Fruit fly (Drosophila melanogaster) whole organism, embryonic: ENCODE data around the gene ph-p.
A peak's percentile ranks its signal among the peaks of the same experiment; 100 is the strongest.

Experiments used
- CG10147 ChIP-seq: fragments of 200-800 bp; sonication (Bioruptor generic); optimal IDR thresholded peaks from 2 replicates; lab custom pipeline; 2019; ENCODE audit warnings: missing biosample characterization, mild to moderate bottlenecking, missing genetic modification characterization, moderate library complexity
- CG1024 ChIP-seq: fragments of 200-800 bp; sonication (Bioruptor generic); IDR thresholded peaks from 2 replicates; pipeline ENCODE4 v1.3.6; 2022; ENCODE audit warnings: missing biosample characterization, missing genetic modification characterization
- CG10959 ChIP-seq: fragments of 200-800 bp; sonication (Bioruptor generic); IDR thresholded peaks from 2 replicates; pipeline ENCODE4 v1.3.6; 2022; ENCODE audit warnings: missing biosample characterization, missing genetic modification characterization
- CG1647 ChIP-seq: fragments of 200-800 bp; sonication (Bioruptor generic); optimal IDR thresholded peaks from 3 replicates; lab custom pipeline; 2016; ENCODE audit warnings: missing biosample characterization, missing genetic modification characterization
- CG16815 ChIP-seq: fragments of 200-800 bp; sonication (Bioruptor generic); optimal IDR thresholded peaks from 3 replicates; lab custom pipeline; 2017; ENCODE audit warnings: missing biosample characterization, mild to moderate bottlenecking, missing genetic modification characterization
- CG17361 ChIP-seq: fragments of 200-800 bp; sonication (Bioruptor generic); IDR thresholded peaks from 3 replicates; pipeline ENCODE4 v1.3.6; 2022; ENCODE audit warnings: missing biosample characterization, missing genetic modification characterization
- CG17568 ChIP-seq: fragments of 200-800 bp; sonication (Bioruptor generic); optimal IDR thresholded peaks from 2 replicates; lab custom pipeline; 2018; ENCODE audit warnings: missing biosample characterization, mild to moderate bottlenecking, missing genetic modification characterization, moderate library complexity
- CG17912 ChIP-seq: fragments of 200-800 bp; sonication (Bioruptor generic); optimal IDR thresholded peaks from 2 replicates; lab custom pipeline; 2018; ENCODE audit warnings: missing biosample characterization, mild to moderate bottlenecking, missing genetic modification characterization
- CG18599 ChIP-seq: fragments of 200-800 bp; sonication (Bioruptor generic); optimal IDR thresholded peaks from 3 replicates; lab custom pipeline; 2017; ENCODE audit warnings: missing biosample characterization, missing genetic modification characterization, mild to moderate bottlenecking, moderate library complexity, missing genetic modification reagents
- CG2120 ChIP-seq: fragments of 200-800 bp; sonication (Bioruptor generic); optimal IDR thresholded peaks from 3 replicates; lab custom pipeline; 2016; ENCODE audit warnings: missing biosample characterization, missing genetic modification characterization
- CG2202 ChIP-seq: fragments of 200-800 bp; sonication (Bioruptor generic); optimal IDR thresholded peaks from 2 replicates; lab custom pipeline; 2018; ENCODE audit warnings: missing biosample characterization, mild to moderate bottlenecking, missing genetic modification characterization
- CG42726 ChIP-seq: fragments of 200-800 bp; sonication (Bioruptor generic); IDR thresholded peaks from 2 replicates; pipeline ENCODE4 v1.3.6; 2022; ENCODE audit warnings: missing biosample characterization, missing genetic modification characterization; ENCODE audit not compliant: partially characterized antibody
- CG4820 ChIP-seq: fragments of 200-800 bp; sonication (Bioruptor generic); optimal IDR thresholded peaks from 3 replicates; lab custom pipeline; 2016; ENCODE audit warnings: missing biosample characterization, missing genetic modification characterization
- CG4854 ChIP-seq: fragments of 200-800 bp; sonication (Bioruptor generic); optimal IDR thresholded peaks from 2 replicates; lab custom pipeline; 2016; ENCODE audit warnings: missing biosample characterization, missing genetic modification characterization, inconsistent platforms
- CG5245 ChIP-seq: fragments of 200-800 bp; sonication (Bioruptor generic); optimal IDR thresholded peaks from 3 replicates; lab custom pipeline; 2016; ENCODE audit warnings: missing biosample characterization, missing genetic modification characterization
- CG6683 ChIP-seq: fragments of 200-800 bp; sonication (Bioruptor generic); optimal IDR thresholded peaks from 2 replicates; lab custom pipeline; 2017; ENCODE audit warnings: missing biosample characterization, mild to moderate bottlenecking, missing genetic modification characterization, missing genetic modification reagents
- CG7963 ChIP-seq: fragments of 200-800 bp; sonication (Bioruptor generic); IDR thresholded peaks from 3 replicates; pipeline ENCODE4 v1.3.6; 2022; ENCODE audit warnings: missing biosample characterization, missing genetic modification characterization; ENCODE audit not compliant: partially characterized antibody
- CG9437 ChIP-seq: fragments of 200-800 bp; sonication (Bioruptor generic); optimal IDR thresholded peaks from 2 replicates; lab custom pipeline; 2018; ENCODE audit warnings: missing biosample characterization, mild to moderate bottlenecking, missing genetic modification characterization
- Dip3 ChIP-seq: fragments of 200-800 bp; sonication (Bioruptor generic); optimal IDR thresholded peaks from 3 replicates; lab custom pipeline; 2016; ENCODE audit warnings: missing biosample characterization, missing genetic modification characterization
- Eip74EF ChIP-seq, 2 experiments: fragments of 200-800 bp in 1 of 2; fragments of >200 bp in 1 of 2; sonication (Bioruptor generic) in 1 of 2; optimal IDR thresholded peaks; 2 replicates each; lab custom pipeline; 2017 to 2019; ENCODE audit warnings: missing biosample characterization in 2 of 2, missing genetic modification characterization in 2 of 2, mild to moderate bottlenecking in 1 of 2, moderate library complexity in 1 of 2
- Fer1 ChIP-seq: fragments of 200-800 bp; sonication (Bioruptor generic); optimal IDR thresholded peaks from 2 replicates; lab custom pipeline; 2017; ENCODE audit warnings: missing biosample characterization, mild to moderate bottlenecking, missing genetic modification characterization
- Fer2 ChIP-seq: fragments of 200-800 bp; sonication (Bioruptor generic); optimal IDR thresholded peaks from 2 replicates; lab custom pipeline; 2018; ENCODE audit warnings: missing biosample characterization, mild to moderate bottlenecking, missing genetic modification characterization, moderate library complexity
- Fer3 ChIP-seq: fragments of 200-800 bp; sonication (Bioruptor generic); optimal IDR thresholded peaks from 2 replicates; lab custom pipeline; 2018; ENCODE audit warnings: missing biosample characterization, mild to moderate bottlenecking, missing genetic modification characterization, moderate library complexity
- Mad ChIP-seq: fragments of 200-800 bp; sonication (Bioruptor generic); optimal IDR thresholded peaks from 2 replicates; lab custom pipeline; 2016; ENCODE audit warnings: missing biosample characterization, missing genetic modification characterization
- Med ChIP-seq: fragments of 200-800 bp; sonication (Bioruptor generic); peaks from one replicate; lab custom pipeline; 2016; ENCODE audit warnings: missing biosample characterization, missing genetic modification characterization, mild to moderate bottlenecking, inconsistent platforms, moderate library complexity
- Neu2 ChIP-seq: fragments of 200-800 bp; sonication (Bioruptor generic); optimal IDR thresholded peaks from 3 replicates; lab custom pipeline; 2016; ENCODE audit warnings: missing biosample characterization, missing genetic modification characterization, borderline replicate concordance
- Ptx1 ChIP-seq: fragments of 200-800 bp; sonication (Bioruptor generic); IDR thresholded peaks from 2 replicates; pipeline ENCODE4 v1.3.6; 2022; ENCODE audit warnings: missing biosample characterization, missing genetic modification characterization
- Sry-β ChIP-seq: fragments of 200-800 bp; sonication (Bioruptor generic); optimal IDR thresholded peaks from 2 replicates; lab custom pipeline; 2018; ENCODE audit warnings: missing biosample characterization, mild to moderate bottlenecking, missing genetic modification characterization, moderate library complexity
- TFAM ChIP-seq: fragments of 200-800 bp; sonication (Bioruptor generic); optimal IDR thresholded peaks from 2 replicates; lab custom pipeline; 2017; ENCODE audit warnings: missing biosample characterization, missing genetic modification characterization, inconsistent platforms
- Vsx1 ChIP-seq: fragments of 200-800 bp; sonication (Bioruptor generic); optimal IDR thresholded peaks from 2 replicates; lab custom pipeline; 2017; ENCODE audit warnings: missing biosample characterization, mild to moderate bottlenecking, missing genetic modification characterization, missing genetic modification reagents
- aop ChIP-seq: fragments of 200-800 bp; sonication (Bioruptor generic); IDR thresholded peaks from 2 replicates; pipeline ENCODE4 v1.3.6; 2022; ENCODE audit warnings: missing biosample characterization, missing genetic modification characterization
- ara ChIP-seq: fragments of 200-800 bp; sonication (Bioruptor generic); IDR thresholded peaks from 2 replicates; pipeline ENCODE4 v1.3.6; 2022; ENCODE audit warnings: missing biosample characterization, missing genetic modification characterization
- chinmo ChIP-seq: fragments of 200-800 bp; sonication (Bioruptor generic); IDR thresholded peaks from 4 replicates; pipeline ENCODE4 v1.3.6; 2022; ENCODE audit warnings: missing biosample characterization, missing genetic modification characterization; ENCODE audit not compliant: partially characterized antibody
- croc ChIP-seq: fragments of 200-800 bp; sonication (Bioruptor generic); conservative IDR thresholded peaks from 3 replicates; pipeline ENCODE4 v1.3.6; 2022; ENCODE audit warnings: missing biosample characterization, missing genetic modification characterization
- dan ChIP-seq: fragments of 200-800 bp; sonication (Bioruptor generic); IDR thresholded peaks from 2 replicates; pipeline ENCODE4 v1.3.6; 2022; ENCODE audit warnings: missing biosample characterization, missing genetic modification characterization
- dimm ChIP-seq: fragments of 200-800 bp; sonication (Bioruptor generic); IDR thresholded peaks from 2 replicates; pipeline ENCODE4 v1.3.6; 2022; ENCODE audit warnings: missing biosample characterization, missing genetic modification characterization
- ewg ChIP-seq: fragments of 200-800 bp; sonication (Bioruptor generic); optimal IDR thresholded peaks from 3 replicates; lab custom pipeline; 2017; ENCODE audit warnings: mild to moderate bottlenecking, missing biosample characterization, missing genetic modification reagents, missing genetic modification characterization
- eyg ChIP-seq: fragments of 200-800 bp; sonication (Bioruptor generic); optimal IDR thresholded peaks from 3 replicates; lab custom pipeline; 2016; ENCODE audit warnings: missing biosample characterization, missing genetic modification characterization
- fd102C ChIP-seq: fragments of 200-800 bp; sonication (Bioruptor generic); optimal IDR thresholded peaks from 2 replicates; lab custom pipeline; 2018; ENCODE audit warnings: missing biosample characterization, mild to moderate bottlenecking, missing genetic modification characterization, moderate library complexity
- hb ChIP-seq: fragments of 200-800 bp; sonication (Bioruptor generic); IDR thresholded peaks from 3 replicates; pipeline ENCODE4 v1.3.6; 2022; ENCODE audit warnings: missing biosample characterization, missing genetic modification characterization; ENCODE audit not compliant: partially characterized antibody
- jigr1 ChIP-seq: fragments of 200-800 bp; sonication (Bioruptor generic); IDR thresholded peaks from 3 replicates; pipeline ENCODE4 v1.3.6; 2022; ENCODE audit warnings: missing biosample characterization, missing genetic modification characterization
- lmd ChIP-seq: fragments of 200-800 bp; sonication (Bioruptor generic); IDR thresholded peaks from 2 replicates; pipeline ENCODE4 v1.3.6; 2022; ENCODE audit warnings: missing biosample characterization, missing genetic modification characterization
- nom ChIP-seq: fragments of 200-800 bp; sonication (Bioruptor generic); optimal IDR thresholded peaks from 2 replicates; lab custom pipeline; 2017; ENCODE audit warnings: missing biosample characterization, missing genetic modification characterization, mild to moderate bottlenecking, moderate library complexity, missing genetic modification reagents
- org-1 ChIP-seq: fragments of 200-800 bp; sonication (Bioruptor generic); optimal IDR thresholded peaks from 2 replicates; lab custom pipeline; 2017; ENCODE audit warnings: missing biosample characterization, missing genetic modification characterization
- repo ChIP-seq: fragments of 200-800 bp; sonication (Bioruptor generic); optimal IDR thresholded peaks from 2 replicates; lab custom pipeline; 2016; ENCODE audit warnings: missing biosample characterization, missing genetic modification characterization
- so ChIP-seq: fragments of 200-800 bp; sonication (Bioruptor generic); IDR thresholded peaks from 3 replicates; pipeline ENCODE4 v1.3.6; 2022; ENCODE audit warnings: missing biosample characterization, missing genetic modification characterization
- sob ChIP-seq: fragments of 200-800 bp; sonication (Bioruptor generic); IDR thresholded peaks from 2 replicates; pipeline ENCODE4 v1.3.6; 2022; ENCODE audit warnings: missing biosample characterization, missing genetic modification characterization
- tll ChIP-seq, 2 experiments: fragments of 200-800 bp in 1 of 2; fragments of >200 bp in 1 of 2; sonication (Bioruptor generic) in 1 of 2; optimal IDR thresholded peaks; 2 replicates each; lab custom pipeline; 2017 to 2019; ENCODE audit warnings: missing biosample characterization in 2 of 2, missing genetic modification characterization in 2 of 2, mild to moderate bottlenecking in 1 of 2, moderate library complexity in 1 of 2
- wek ChIP-seq: fragments of 200-800 bp; sonication (Bioruptor generic); optimal IDR thresholded peaks from 3 replicates; lab custom pipeline; 2018; ENCODE audit warnings: missing biosample characterization, mild to moderate bottlenecking, missing genetic modification characterization, moderate library complexity

Gene ph-p

DNA sequence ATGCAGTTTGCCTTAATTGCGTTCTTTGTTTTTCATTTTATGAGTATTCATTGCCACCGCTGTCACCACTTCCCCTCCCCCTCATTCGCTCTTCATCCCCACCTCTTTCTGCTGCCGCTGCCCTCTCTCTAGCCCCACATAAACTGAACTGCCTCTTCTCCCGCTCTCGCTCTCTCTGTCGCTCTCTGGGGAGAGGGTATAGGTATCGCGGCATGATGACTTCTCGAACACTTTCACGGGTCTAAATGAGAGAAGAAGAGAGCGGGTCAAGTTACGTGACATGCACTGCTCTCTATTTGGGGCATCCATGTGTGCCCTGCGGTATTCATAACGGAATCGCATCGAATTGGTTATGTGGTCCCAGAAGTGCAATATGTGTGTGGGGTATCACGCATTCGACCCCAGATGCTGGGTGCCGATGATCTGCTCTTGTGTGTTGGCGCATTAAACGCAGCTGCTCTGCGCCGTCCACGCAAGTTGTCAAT, 54.5 kb downstream of the ph-p start (continued):
- TF ChIP-seq org-1 (peak; percentile 85), TFAM (GFP tag; lab: Kevin White, UChicago) (no peak), nom (GFP tag; lab: Kevin White, UChicago) (peak; percentile 83), Ptx1 (peak; percentile 90), CG1647 (GFP tag; lab: Kevin White, UChicago) (peak; percentile 66), tll (GFP tag; optimal IDR thresholded peaks at IDR 0.05; lab: Kevin White, UChicago) (no peak), Dip3 (peak; percentile 60), lmd (GFP tag; lab: Robert Waterston, UW) (peak; percentile 89), Mad (GFP tag; lab: Kevin White, UChicago) (peak; percentile 65), CG17568 (GFP tag; lab: Kevin White, UChicago) (no peak), Fer3 (peak; percentile 56), aop (no peak), CG9437 (GFP tag; lab: Kevin White, UChicago) (peak; percentile 71), fd102C (GFP tag; lab: Kevin White, UChicago) (no peak), Sry-β (GFP tag; lab: Kevin White, UChicago) (peak; percentile 14), ewg (GFP tag; lab: Kevin White, UChicago) (peak; percentile 59), CG2202 (tag; lab: Kevin White, UChicago) (peak; percentile 71), CG10147 (peak; percentile 59), so (peak; percentile 92), CG18599 (GFP tag; lab: Kevin White, UChicago) (peak; percentile 80), CG4820 (peak; percentile 78), dan (GFP tag; lab: Robert Waterston, UW) (peak; percentile 42; the same call in 1 of the 2 replicates), repo (GFP tag; lab: Kevin White, UChicago) (peak; percentile 69), Fer1 (GFP tag; lab: Kevin White, UChicago) (peak; percentile 79), jigr1 (GFP tag; lab: Robert Waterston, UW) (peak; percentile 76; the same call in 2 of the 3 replicates), CG7963 (GFP tag; lab: Robert Waterston, UW) (no peak), CG17361 (peak; percentile 63), CG1024 (peak; percentile 42; the same call in 1 of the 2 replicates), hb (GFP tag; lab: Robert Waterston, UW) (no peak), CG6683 (GFP tag; lab: Kevin White, UChicago) (peak; percentile 66), CG16815 (GFP tag; lab: Kevin White, UChicago) (peak; percentile 72), Med (GFP tag; lab: Kevin White, UChicago) (peak; percentile 97), wek (GFP tag; lab: Kevin White, UChicago) (peak; percentile 86), eyg (GFP tag; lab: Kevin White, UChicago) (peak; percentile 79), CG10959 (peak; percentile 78), sob (GFP tag; lab: Robert Waterston, UW) (peak; percentile 84), chinmo (GFP tag; lab: Robert Waterston, UW) (peak; percentile 71; the same call in 3 of the 4 replicates), CG42726 (GFP tag; lab: Robert Waterston, UW) (no peak), Vsx1 (peak; percentile 52), CG2120 (GFP tag; lab: Kevin White, UChicago) (peak; percentile 77), CG17912 (GFP tag; lab: Kevin White, UChicago) (no peak), CG5245 (GFP tag; lab: Kevin White, UChicago) (peak; percentile 67), Eip74EF (GFP tag; optimal IDR thresholded peaks at IDR 0.05; lab: Kevin White, UChicago) (peak in 1 of 2 experiments; percentile 81), CG4854 (peak; percentile 52), Fer2 (tag; lab: Kevin White, UChicago) (no peak), ara (GFP tag; lab: Robert Waterston, UW) (peak; percentile 84), dimm (GFP tag; lab: Robert Waterston, UW) (peak; percentile 55), croc (GFP tag; lab: Robert Waterston, UW) (peak; percentile 70), Neu2 (GFP tag; lab: Kevin White, UChicago) (no peak)
